Fruit fly (Drosophila melanogaster): ENCODE measurements around the gene CG7083.

CG7083 gene

DNA sequence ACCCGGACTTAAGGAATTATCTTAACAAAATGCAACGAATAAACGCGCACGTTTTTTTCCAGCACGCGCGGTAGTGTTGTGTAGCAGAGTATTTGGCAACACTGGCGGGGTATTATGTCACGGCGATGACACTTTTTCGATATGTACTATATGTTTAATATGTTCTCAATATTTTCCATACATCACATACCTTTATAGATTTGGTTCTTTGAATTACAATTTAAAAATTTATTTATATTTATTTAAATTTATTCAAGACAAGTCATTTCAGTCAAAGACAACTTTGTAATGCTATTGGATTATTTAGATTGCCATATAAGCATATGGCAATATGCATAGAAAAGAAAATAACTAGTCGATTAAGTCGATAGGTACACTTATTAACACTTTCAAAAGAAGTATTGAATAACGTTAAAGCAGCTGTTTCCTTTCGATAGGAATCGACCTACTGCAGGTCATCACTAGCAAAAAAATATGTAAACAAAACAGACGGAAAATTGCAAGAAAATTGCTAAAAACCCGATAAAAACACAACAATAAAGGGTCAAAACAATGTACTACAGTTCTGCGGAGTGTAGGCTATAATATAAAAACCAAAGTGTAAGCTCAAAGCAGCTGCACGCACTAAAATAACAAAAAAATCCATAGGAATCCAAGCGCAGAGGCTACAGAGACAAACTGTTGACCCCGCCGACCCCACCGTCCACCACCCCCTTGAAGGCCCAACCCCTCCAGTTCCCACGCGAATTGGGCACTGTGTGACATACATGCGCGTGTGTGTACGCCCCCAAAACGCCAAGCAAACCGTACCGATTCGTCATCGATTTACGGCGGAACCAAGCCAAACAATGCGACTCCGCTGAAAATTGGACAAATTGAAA is 5.8 kb downstream of the CG7083 start, which contains the start of the genes CG7182 and GAPcenA (continued):
- no peak for TF ChIP-seq Hr4 (GFP tag; optimal IDR thresholded peaks at IDR 0.05)
- TF ChIP-seq pdm3 (GFP tag; optimal IDR thresholded peaks at IDR 0.05), result no peak
- no peak for TF ChIP-seq Met (GFP tag; optimal IDR thresholded peaks at IDR 0.05)
- TF ChIP-seq acj6 (GFP tag; optimal IDR thresholded peaks at IDR 0.05), result no peak
- no peak for TF ChIP-seq Smox (GFP tag; optimal IDR thresholded peaks at IDR 0.05)
- peak; percentile 46 for TF ChIP-seq CG8319 (GFP tag; optimal IDR thresholded peaks at IDR 0.05)
- peak; percentile 69 for TF ChIP-seq CG10669 (GFP tag; optimal IDR thresholded peaks at IDR 0.05)
- TF ChIP-seq achi (GFP tag; optimal IDR thresholded peaks at IDR 0.05), result peak; percentile 78
- peak; percentile 71 for TF ChIP-seq net (GFP tag; optimal IDR thresholded peaks at IDR 0.05)
- TF ChIP-seq esn (GFP tag; optimal IDR thresholded peaks at IDR 0.05), result peak; percentile 80
- no peak for TF ChIP-seq CG6276 (GFP tag; optimal IDR thresholded peaks at IDR 0.05)
- peak; percentile 75 for TF ChIP-seq eg (GFP tag; IDR thresholded peaks at IDR 0.05)
- no peak for TF ChIP-seq dac (GFP tag; optimal IDR thresholded peaks at IDR 0.05)
- peak; percentile 57 for TF ChIP-seq CG7368 (GFP tag; optimal IDR thresholded peaks at IDR 0.05)
- peak; percentile 81 for TF ChIP-seq CG34406 (GFP tag; optimal IDR thresholded peaks at IDR 0.05)
- peak; percentile 75 for TF ChIP-seq topi (GFP tag; optimal IDR thresholded peaks at IDR 0.05)
- no peak for TF ChIP-seq CG16779 (tag; optimal IDR thresholded peaks at IDR 0.05)
- peak; percentile 7 for TF ChIP-seq fd59A (GFP tag; optimal IDR thresholded peaks at IDR 0.05)
- peak; percentile 92 for TF ChIP-seq Eip78C (GFP tag)
- TF ChIP-seq Ets21C (GFP tag; optimal IDR thresholded peaks at IDR 0.05), result no peak

- TF ChIP-seq CG4318 (GFP tag; optimal IDR thresholded peaks at IDR 0.05), result no peak
- TF ChIP-seq fkh (GFP tag; optimal IDR thresholded peaks at IDR 0.05), result peak; percentile 83
These were observed 6.8 kb downstream of the CG7083 start for dm6 chr3L:8347346-8347745.

DNA sequence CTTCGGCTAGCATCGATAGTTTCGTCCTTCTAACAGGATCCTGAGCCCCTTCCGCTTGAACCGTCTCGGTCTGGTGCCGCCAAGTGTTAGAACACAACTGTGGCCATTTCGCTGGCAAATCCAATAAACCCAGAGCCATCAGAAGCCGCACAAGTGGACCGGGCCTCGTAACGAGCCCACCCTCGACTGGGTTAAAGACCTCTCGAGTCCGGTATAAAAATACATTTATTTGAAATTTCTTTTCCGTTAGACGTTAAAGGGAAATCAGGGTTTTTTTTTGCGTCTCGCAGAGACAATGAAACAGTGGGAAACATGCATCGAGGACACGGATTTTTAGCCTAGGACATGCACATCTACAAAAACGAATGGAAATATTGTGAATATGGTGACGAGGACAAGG is 15.6 kb downstream of the CG7083 start, which contains the start of gene Culd:
TSS of gene Culd (minus strand) at position 101 of the 400 bp plus-strand sequence.
- TF ChIP-seq CG10631 (GFP tag; optimal IDR thresholded peaks at IDR 0.05) (no peak), Hr38 (GFP tag; optimal IDR thresholded peaks at IDR 0.05) (no peak), OdsH (GFP tag; optimal IDR thresholded peaks at IDR 0.05) (no peak), Hr39 (GFP tag; optimal IDR thresholded peaks at IDR 0.05) (no peak), vri (GFP tag; optimal IDR thresholded peaks at IDR 0.05) (no peak), topi (GFP tag; optimal IDR thresholded peaks at IDR 0.05) (no peak), Sox14 (GFP tag; optimal IDR thresholded peaks at IDR 0.05) (no peak), ss (GFP tag; optimal IDR thresholded peaks at IDR 0.05) (no peak), CG16779 (tag; optimal IDR thresholded peaks at IDR 0.05) (no peak), salr (GFP tag; optimal IDR thresholded peaks at IDR 0.05) (no peak), CG10669 (GFP tag; optimal IDR thresholded peaks at IDR 0.05) (no peak)

DNA sequence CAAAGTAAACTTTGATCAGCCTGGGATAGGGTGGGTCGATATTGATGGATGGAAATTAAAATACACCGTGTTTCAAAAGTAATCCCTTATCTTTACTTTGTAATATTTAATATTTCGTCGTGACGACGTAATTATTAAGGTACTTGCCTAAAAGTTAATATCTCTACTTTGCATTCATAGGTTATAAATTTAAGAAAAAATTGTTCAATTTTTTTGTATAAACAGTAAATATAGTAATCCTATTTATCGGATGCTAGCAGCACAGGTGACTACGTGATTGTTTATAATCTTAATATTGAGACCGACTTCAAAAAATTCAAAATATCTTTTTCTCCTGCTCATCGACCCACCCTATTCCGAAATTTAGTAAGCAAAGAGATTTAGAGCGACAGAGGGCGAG is 17.6 kb downstream of the CG7083 start:
- TF ChIP-seq pdm3 (GFP tag; optimal IDR thresholded peaks at IDR 0.05) (no peak), Blimp-1 (GFP tag; optimal IDR thresholded peaks at IDR 0.05) (no peak), CG8319 (GFP tag; optimal IDR thresholded peaks at IDR 0.05) (peak; percentile 16), dsx (GFP tag; optimal IDR thresholded peaks at IDR 0.05; ENCODE audit: poor library complexity, severe bottlenecking) (no peak), Met (GFP tag; optimal IDR thresholded peaks at IDR 0.05) (no peak), Hr39 (GFP tag; optimal IDR thresholded peaks at IDR 0.05) (peak; percentile 22), CG11902 (GFP tag; optimal IDR thresholded peaks at IDR 0.05) (peak; percentile 4), CG10669 (GFP tag; optimal IDR thresholded peaks at IDR 0.05) (no peak), CG15336 (GFP tag; IDR thresholded peaks at IDR 0.05) (peak; percentile 60), CG6163 (GFP tag; IDR thresholded peaks at IDR 0.05) (0 out of 3 replicates have a peak, but pooled peaks have one; percentile 37), CG11762 (GFP tag; optimal IDR thresholded peaks at IDR 0.05; ENCODE audit: insufficient read depth) (peak; percentile 38), spab (GFP tag; optimal IDR thresholded peaks at IDR 0.05) (peak; percentile 48), CG16779 (tag; optimal IDR thresholded peaks at IDR 0.05) (peak; percentile 39), CG3032 (tag; optimal IDR thresholded peaks at IDR 0.05) (no peak), dac (GFP tag; optimal IDR thresholded peaks at IDR 0.05) (no peak), CG11294 (GFP tag; IDR thresholded peaks at IDR 0.05) (no peak), Hr38 (GFP tag; optimal IDR thresholded peaks at IDR 0.05) (no peak), CG9139 (GFP tag; optimal IDR thresholded peaks at IDR 0.05) (no peak), svp (GFP tag) (peak; percentile 83), salr (GFP tag; optimal IDR thresholded peaks at IDR 0.05) (no peak), Eip93F (GFP tag; optimal IDR thresholded peaks at IDR 0.05) (no peak), CG8632 (GFP tag; optimal IDR thresholded peaks at IDR 0.05) (no peak), net (GFP tag; optimal IDR thresholded peaks at IDR 0.05) (no peak), CG6792 (GFP tag; optimal IDR thresholded peaks at IDR 0.05) (no peak)

Data from whole organism, prepupa.